Fruit fly (Drosophila melanogaster): ENCODE measurements around the gene Cph.

Gene Cph

DNA sequence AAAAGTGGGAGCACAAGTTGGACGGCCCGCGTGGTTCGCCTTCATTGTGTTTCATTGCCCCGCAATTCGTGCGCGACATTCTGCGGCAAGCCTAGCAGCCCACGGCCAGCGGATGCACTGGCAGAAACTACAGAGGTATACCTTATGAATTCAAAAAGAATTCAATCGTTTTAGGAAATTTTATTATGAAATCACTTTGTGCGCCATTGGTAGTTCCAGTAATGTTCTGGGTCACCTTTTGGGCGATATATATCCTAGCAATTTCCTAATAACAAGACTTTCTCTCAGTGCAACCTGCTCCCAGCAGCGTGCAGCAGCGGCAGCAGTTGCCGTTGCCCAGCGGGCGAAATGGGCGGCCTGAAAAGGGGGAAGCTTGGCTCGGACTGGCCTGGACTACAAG, 39.6 kb downstream of the Cph start:
- TF ChIP-seq ranshi (GFP tag; IDR thresholded peaks at IDR 0.05) (no peak), sisA (GFP tag; IDR thresholded peaks at IDR 0.05) (peak; percentile 49), Abd-B (GFP tag; optimal IDR thresholded peaks at IDR 0.05) (no peak), yki (optimal IDR thresholded peaks at IDR 0.05) (no peak), CG10565 (GFP tag; optimal IDR thresholded peaks at IDR 0.05) (no peak), Bteb2 (GFP tag; optimal IDR thresholded peaks at IDR 0.05) (no peak), CG17829 (tag; optimal IDR thresholded peaks at IDR 0.05) (peak; percentile 2), prd (optimal IDR thresholded peaks at IDR 0.05) (no peak), prd (GFP tag; IDR thresholded peaks at IDR 0.05) (peak; percentile 65), Sin3A (optimal IDR thresholded peaks at IDR 0.05) (no peak), ssp (GFP tag; IDR thresholded peaks at IDR 0.05) (no peak), CrebB (tag; optimal IDR thresholded peaks at IDR 0.05) (no peak), Antp (GFP tag; optimal IDR thresholded peaks at IDR 0.05) (peak; percentile 2), ttk (GFP tag; IDR thresholded peaks at IDR 0.05) (0 out of 2 replicates have a peak, but pooled peaks have one; percentile 21), Hmr (GFP tag; optimal IDR thresholded peaks at IDR 0.05) (no peak), CG7928 (GFP tag; optimal IDR thresholded peaks at IDR 0.05) (no peak), salm (tag; optimal IDR thresholded peaks at IDR 0.05) (no peak), CG17328 (GFP tag; IDR thresholded peaks at IDR 0.05) (no peak), fd3F (GFP tag; optimal IDR thresholded peaks at IDR 0.05) (no peak), pnt (GFP tag; optimal IDR thresholded peaks at IDR 0.05) (no peak), Blimp-1 (GFP tag; optimal IDR thresholded peaks at IDR 0.05) (peak; percentile 1), Ada2b (GFP tag; IDR thresholded peaks at IDR 0.05) (no peak), Chrac-16 (GFP tag; optimal IDR thresholded peaks at IDR 0.05) (no peak), sqz (GFP tag; optimal IDR thresholded peaks at IDR 0.05) (no peak), gt (GFP tag; IDR thresholded peaks at IDR 0.05) (no peak), row (GFP tag; IDR thresholded peaks at IDR 0.05) (0 out of 3 replicates have a peak, but pooled peaks have one; percentile 22), Bgb (GFP tag; IDR thresholded peaks at IDR 0.05; ENCODE audit: partially characterized antibody) (no peak), luna (GFP tag; optimal IDR thresholded peaks at IDR 0.05) (no peak), CG7963 (GFP tag; IDR thresholded peaks at IDR 0.05; ENCODE audit: partially characterized antibody) (no peak), CG14441 (GFP tag; IDR thresholded peaks at IDR 0.05) (no peak), Optix (GFP tag; IDR thresholded peaks at IDR 0.05) (0 out of 3 replicates have a peak, but pooled peaks have one; percentile 34), CG15011 (GFP tag; optimal IDR thresholded peaks at IDR 0.05) (no peak), CG4404 (GFP tag; IDR thresholded peaks at IDR 0.05) (peak; percentile 30; the same call in 1 of the 2 replicates), ara (GFP tag; IDR thresholded peaks at IDR 0.05) (peak; percentile 41; the same call in 1 of the 2 replicates), Drgx (GFP tag; IDR thresholded peaks at IDR 0.05) (peak; percentile 72), Fer2 (tag; optimal IDR thresholded peaks at IDR 0.05) (no peak), tx (GFP tag; optimal IDR thresholded peaks at IDR 0.05) (no peak), CG2202 (tag; optimal IDR thresholded peaks at IDR 0.05) (no peak), CG4282 (GFP tag; optimal IDR thresholded peaks at IDR 0.05) (no peak), CG16815 (GFP tag; optimal IDR thresholded peaks at IDR 0.05) (no peak), trem (tag; optimal IDR thresholded peaks at IDR 0.05) (no peak), CG3995 (GFP tag; optimal IDR thresholded peaks at IDR 0.05) (no peak), bsh (GFP tag; optimal IDR thresholded peaks at IDR 0.05) (peak; percentile 11 to 23), Ptx1 (GFP tag; IDR thresholded peaks at IDR 0.05) (0 out of 2 replicates have a peak, but pooled peaks have one; percentile 15), gce (GFP tag; IDR thresholded peaks at IDR 0.05) (no peak), D19A (tag; optimal IDR thresholded peaks at IDR 0.05) (no peak), Stat92E (GFP tag; optimal IDR thresholded peaks at IDR 0.05) (no peak), HLH54F (GFP tag; optimal IDR thresholded peaks at IDR 0.05) (no peak), NC2β (GFP tag; optimal IDR thresholded peaks at IDR 0.05) (no peak), Oaz (GFP tag; IDR thresholded peaks at IDR 0.05) (no peak), Ssrp (tag; optimal IDR thresholded peaks at IDR 0.05) (no peak), CG13296 (GFP tag; optimal IDR thresholded peaks at IDR 0.05) (no peak), HLH3B (GFP tag; IDR thresholded peaks at IDR 0.05) (no peak)
